Fruit fly (Drosophila melanogaster): ENCODE measurements around the gene Cp18.

- TF ChIP-seq CG7045 (GFP tag; optimal IDR thresholded peaks at IDR 0.05) (no peak), toe (GFP tag; optimal IDR thresholded peaks at IDR 0.05) (no peak), kay (GFP tag; ENCODE audit: borderline replicate concordance) (no peak), CG14711 (tag; optimal IDR thresholded peaks at IDR 0.05) (no peak), ovo (GFP tag; optimal IDR thresholded peaks at IDR 0.05) (no peak), pad (GFP tag; optimal IDR thresholded peaks at IDR 0.05) (no peak), CG5204 (GFP tag; optimal IDR thresholded peaks at IDR 0.05) (no peak), CG33017 (tag; optimal IDR thresholded peaks at IDR 0.05) (no peak), CG12768 (GFP tag; optimal IDR thresholded peaks at IDR 0.05) (no peak), CG1620 (GFP tag; optimal IDR thresholded peaks at IDR 0.05) (no peak), cic (GFP tag; optimal IDR thresholded peaks at IDR 0.05) (no peak), Clk (GFP tag; optimal IDR thresholded peaks at IDR 0.05) (no peak), tj (GFP tag; optimal IDR thresholded peaks at IDR 0.05) (no peak)
Measured at dm6 chr3L:8716013-8716412, 10.6 kb upstream of the Cp18 start.

Measured in whole organism, adult.